Fruit fly (Drosophila melanogaster): ENCODE measurements around the gene Hgsnat.

- TF ChIP-seq N (GFP tag; optimal IDR thresholded peaks at IDR 0.05) (no peak), Sp1 (GFP tag; optimal IDR thresholded peaks at IDR 0.05) (no peak), GATAd (GFP tag; optimal IDR thresholded peaks at IDR 0.05) (no peak), Hr83 (GFP tag; optimal IDR thresholded peaks at IDR 0.05; ENCODE audit: poor library complexity, severe bottlenecking) (no peak), Hr78 (GFP tag; optimal IDR thresholded peaks at IDR 0.05) (no peak), dmrt93B (GFP tag; optimal IDR thresholded peaks at IDR 0.05) (no peak), brk (GFP tag; optimal IDR thresholded peaks at IDR 0.05) (no peak), h (GFP tag; optimal IDR thresholded peaks at IDR 0.05) (no peak)
Observed at dm6 chrX:4894596-4894995, 23.9 kb upstream of the Hgsnat start.
